Fruit fly (Drosophila melanogaster) whole organism, wandering third instar larva: Measurements from ENCODE around the gene Ugt35E1.

Experiments used
- Abd-B ChIP-seq: fragments of >200 bp; optimal IDR thresholded peaks from 2 replicates; lab custom pipeline; 2017; ENCODE audit warnings: missing biosample characterization, missing genetic modification characterization
- CG32264 ChIP-seq: fragments of 200-800 bp; sonication (Bioruptor generic); optimal IDR thresholded peaks from 2 replicates; lab custom pipeline; 2016; ENCODE audit warnings: missing biosample characterization, missing genetic modification characterization
- CG9705 ChIP-seq: fragments of 200-800 bp; sonication (Bioruptor generic); optimal IDR thresholded peaks from 2 replicates; lab custom pipeline; 2018; ENCODE audit warnings: missing biosample characterization, mild to moderate bottlenecking, missing genetic modification characterization
- CrebA ChIP-seq: fragments of 200-800 bp; sonication (Bioruptor generic); optimal IDR thresholded peaks from 2 replicates; lab custom pipeline; 2016; ENCODE audit warnings: missing biosample characterization, mild to moderate bottlenecking, missing genetic modification characterization, borderline replicate concordance
- Dfd ChIP-seq: fragments of >200 bp; optimal IDR thresholded peaks from 2 replicates; lab custom pipeline; 2017; ENCODE audit warnings: missing biosample characterization, missing genetic modification characterization
- Dif ChIP-seq: fragments of 200-275, 200-300 bp; sonication (Bioruptor generic); optimal IDR thresholded peaks from 2 replicates; lab custom pipeline; 2018; ENCODE audit warnings: missing biosample characterization, missing genetic modification characterization; ENCODE audit not compliant: partially characterized antibody
- GATAd ChIP-seq: sonication (Bioruptor generic); optimal IDR thresholded peaks from 2 replicates; lab custom pipeline; 2016; ENCODE audit warnings: missing biosample characterization, missing genetic modification characterization
- HLH106 ChIP-seq: fragments of 200-800 bp; optimal IDR thresholded peaks from 3 replicates; lab custom pipeline; 2019; ENCODE audit warnings: missing biosample characterization, mild to moderate bottlenecking, missing genetic modification characterization, moderate library complexity
- Hnf4 ChIP-seq: fragments of 200-800 bp; sonication (Bioruptor generic); optimal IDR thresholded peaks from 2 replicates; lab custom pipeline; 2016; ENCODE audit warnings: missing biosample characterization, mild to moderate bottlenecking, missing genetic modification characterization
- Hr78 ChIP-seq: fragments of >200 bp; optimal IDR thresholded peaks from 2 replicates; lab custom pipeline; 2017; ENCODE audit warnings: missing biosample characterization, missing genetic modification characterization
- Hr83 ChIP-seq: fragments of 200-300 bp; sonication (Bioruptor generic); optimal IDR thresholded peaks from 2 replicates; lab custom pipeline; 2016; ENCODE audit warnings: missing biosample characterization, mild to moderate bottlenecking, missing genetic modification characterization, moderate library complexity; ENCODE audit not compliant: poor library complexity, severe bottlenecking
- Jra ChIP-seq: sonication (Bioruptor generic); optimal IDR thresholded peaks from 2 replicates; lab custom pipeline; 2016; ENCODE audit warnings: missing biosample characterization, missing genetic modification characterization
- Mio ChIP-seq: sonication (Bioruptor generic); optimal IDR thresholded peaks from 2 replicates; lab custom pipeline; 2016; ENCODE audit warnings: missing biosample characterization, missing genetic modification characterization
- Myc ChIP-seq: fragments of >200 bp; optimal IDR thresholded peaks from 2 replicates; lab custom pipeline; 2017
- N ChIP-seq: fragments of >200 bp; optimal IDR thresholded peaks from 2 replicates; lab custom pipeline; 2018; ENCODE audit warnings: missing biosample characterization, missing external identifiers, missing genetic modification characterization
- OdsH ChIP-seq: fragments of 200-800 bp; sonication (Bioruptor generic); optimal IDR thresholded peaks from 2 replicates; lab custom pipeline; 2016; ENCODE audit warnings: missing biosample characterization, mild to moderate bottlenecking, missing genetic modification characterization
- Rel ChIP-seq, 2 experiments: fragments of 200-800 bp; sonication (Bioruptor generic) in 1 of 2; optimal IDR thresholded peaks; 2 replicates in 1 of 2; 3 replicates in 1 of 2; lab custom pipeline; 2016 to 2019; ENCODE audit warnings: mild to moderate bottlenecking in 2 of 2, missing biosample characterization in 2 of 2, missing genetic modification characterization in 2 of 2, moderate library complexity in 1 of 2
- Sp1 ChIP-seq: fragments of 200-800 bp; sonication (Bioruptor generic); optimal IDR thresholded peaks from 3 replicates; lab custom pipeline; 2019; ENCODE audit warnings: missing biosample characterization, mild to moderate bottlenecking, missing genetic modification characterization, moderate library complexity
- Vsx2 ChIP-seq: fragments of 200-300, 225-300 bp; sonication (Bioruptor generic); optimal IDR thresholded peaks from 2 replicates; lab custom pipeline; 2018; ENCODE audit warnings: missing biosample characterization, missing genetic modification characterization; ENCODE audit not compliant: partially characterized antibody
- br ChIP-seq: fragments of 200-800 bp; sonication (Bioruptor generic); optimal IDR thresholded peaks from 2 replicates; lab custom pipeline; 2016; ENCODE audit warnings: missing biosample characterization, missing genetic modification characterization
- brk ChIP-seq: fragments of 200-800 bp; sonication (Bioruptor generic); optimal IDR thresholded peaks from 2 replicates; lab custom pipeline; 2016; ENCODE audit warnings: missing biosample characterization, mild to moderate bottlenecking, missing genetic modification characterization
- dl ChIP-seq, 2 experiments: fragments of 175-275, 200-275 bp in 1 of 2; fragments of 200-275 bp in 1 of 2; sonication (Bioruptor generic); optimal IDR thresholded peaks; lab custom pipeline; 2018; ENCODE audit warnings: mild to moderate bottlenecking in 2 of 2, missing biosample characterization in 2 of 2, missing genetic modification characterization in 2 of 2, moderate library complexity in 2 of 2; ENCODE audit not compliant: partially characterized antibody in 2 of 2, insufficient read depth in 1 of 2
- dmrt93B ChIP-seq: fragments of 200-800 bp; sonication (Bioruptor generic); optimal IDR thresholded peaks from 2 replicates; lab custom pipeline; 2018; ENCODE audit warnings: missing biosample characterization, mild to moderate bottlenecking, missing genetic modification characterization
- dsf ChIP-seq: sonication (Bioruptor generic); optimal IDR thresholded peaks from 2 replicates; lab custom pipeline; 2016; ENCODE audit warnings: missing biosample characterization, missing genetic modification characterization, borderline replicate concordance
- ey ChIP-seq: fragments of 200-800 bp; sonication (Bioruptor generic); optimal IDR thresholded peaks from 2 replicates; lab custom pipeline; 2016; ENCODE audit warnings: missing biosample characterization, missing genetic modification characterization
- foxo ChIP-seq, 2 experiments: fragments of 200-800 bp; sonication (Bioruptor generic); optimal IDR thresholded peaks; 2 replicates in 1 of 2; 3 replicates in 1 of 2; lab custom pipeline; 2016 to 2017; ENCODE audit warnings: missing biosample characterization in 2 of 2, missing genetic modification characterization in 2 of 2
- fru ChIP-seq: fragments of 200-800 bp; sonication (Bioruptor generic); optimal IDR thresholded peaks from 3 replicates; lab custom pipeline; 2016; ENCODE audit warnings: missing biosample characterization, mild to moderate bottlenecking, missing genetic modification characterization
- h ChIP-seq: fragments of 200-800 bp; sonication (Bioruptor generic); optimal IDR thresholded peaks from 3 replicates; lab custom pipeline; 2016; ENCODE audit warnings: missing biosample characterization, mild to moderate bottlenecking, missing genetic modification characterization
- jim ChIP-seq: fragments of 175-275, 200-325 bp; sonication (Bioruptor generic); optimal IDR thresholded peaks from 2 replicates; lab custom pipeline; 2016; ENCODE audit warnings: missing biosample characterization, mild to moderate bottlenecking, missing genetic modification characterization
- lola ChIP-seq: fragments of >200 bp; optimal IDR thresholded peaks from 2 replicates; lab custom pipeline; 2017; ENCODE audit warnings: missing biosample characterization, missing genetic modification characterization
- pan ChIP-seq: fragments of >200 bp; optimal IDR thresholded peaks from 2 replicates; lab custom pipeline; 2017
- psq ChIP-seq: fragments of 200-800 bp; sonication (Bioruptor generic); optimal IDR thresholded peaks from 3 replicates; lab custom pipeline; 2017; ENCODE audit warnings: missing biosample characterization, mild to moderate bottlenecking, missing genetic modification characterization, moderate library complexity
- rgr ChIP-seq: fragments of 200-800 bp; sonication (Bioruptor generic); optimal IDR thresholded peaks from 3 replicates; lab custom pipeline; 2016; ENCODE audit warnings: missing biosample characterization, mild to moderate bottlenecking, missing genetic modification characterization
- sage ChIP-seq: fragments of 200-800 bp; sonication (Bioruptor generic); optimal IDR thresholded peaks from 2 replicates; lab custom pipeline; 2016; ENCODE audit warnings: missing biosample characterization, mild to moderate bottlenecking, missing genetic modification characterization
- sv ChIP-seq: fragments of 200-800 bp; sonication (Bioruptor generic); optimal IDR thresholded peaks from 3 replicates; lab custom pipeline; 2016; ENCODE audit warnings: missing biosample characterization, missing genetic modification characterization
- tai ChIP-seq: sonication (Bioruptor generic); optimal IDR thresholded peaks from 2 replicates; lab custom pipeline; 2016; ENCODE audit warnings: missing biosample characterization, missing genetic modification characterization
- usp ChIP-seq: fragments of >200 bp; optimal IDR thresholded peaks from 2 replicates; lab custom pipeline; 2017; ENCODE audit warnings: missing biosample characterization, missing genetic modification characterization
- woc ChIP-seq: sonication (Bioruptor generic); optimal IDR thresholded peaks from 2 replicates; lab custom pipeline; 2016; ENCODE audit warnings: missing biosample characterization, mild to moderate bottlenecking, missing genetic modification characterization

The Ugt35E1 gene

DNA sequence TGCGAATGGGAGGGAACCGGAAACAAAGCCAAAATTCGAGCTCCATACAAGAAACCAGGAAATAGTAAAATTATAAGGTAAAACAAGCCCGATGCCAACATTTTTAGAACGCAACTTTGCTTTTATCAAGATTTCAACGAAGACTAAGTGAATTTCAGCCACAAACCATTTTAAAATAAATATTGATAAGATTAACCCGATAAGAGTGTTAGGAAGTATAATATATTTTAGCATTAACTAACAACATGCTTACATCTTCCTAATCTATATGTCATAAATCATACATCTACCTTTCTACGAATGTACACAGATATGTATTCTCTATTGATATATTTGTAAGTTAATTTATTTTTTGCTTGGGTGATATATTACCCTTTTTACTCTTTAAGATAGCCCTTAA lies at the start of gene Ugt35E1:
Gene Ugt35E1, minus strand, starts transcription at position 101 of the 400 bp plus-strand sequence.
- TF ChIP-seq Hnf4 (GFP tag; lab: Kevin White, UChicago) (no peak), foxo (GFP tag; optimal IDR thresholded peaks at IDR 0.05; lab: Kevin White, UChicago) (no peak), CG9705 (no peak), tai (GFP tag; lab: Kevin White, UChicago) (no peak), dmrt93B (GFP tag; lab: Kevin White, UChicago) (no peak), Vsx2 (no peak)

- TF ChIP-seq Myc (lab: Kevin White, UChicago): peak; percentile 58
- no peak for TF ChIP-seq CrebA (GFP tag; lab: Kevin White, UChicago)
- no peak for TF ChIP-seq lola
- peak; percentile 81 for TF ChIP-seq Sp1 (GFP tag; lab: Kevin White, UChicago)
- no peak for TF ChIP-seq Dfd
- no peak for TF ChIP-seq dsf (GFP tag; lab: Kevin White, UChicago)
- TF ChIP-seq Hr78: no peak
- TF ChIP-seq br (GFP tag; lab: Kevin White, UChicago): peak; percentile 75
- peak; percentile 61 for TF ChIP-seq ey
- peak in 1 of 2 experiments; percentile 64 for TF ChIP-seq foxo (GFP tag; optimal IDR thresholded peaks at IDR 0.05; lab: Kevin White, UChicago)
- peak; percentile 39 for TF ChIP-seq dmrt93B (GFP tag; lab: Kevin White, UChicago)
- no peak for TF ChIP-seq dl (GFP tag; optimal IDR thresholded peaks at IDR 0.05; lab: Kevin White, UChicago; ENCODE audit: insufficient read depth in 1 of 2, partially characterized antibody in 2 of 2)
- no peak for TF ChIP-seq Mio (GFP tag; lab: Kevin White, UChicago)
- TF ChIP-seq Dif (GFP tag; lab: Kevin White, UChicago): no peak
- peak; percentile 33 for TF ChIP-seq OdsH
- peak; percentile 78 for TF ChIP-seq psq
- no peak for TF ChIP-seq sv (GFP tag; lab: Kevin White, UChicago)
- no peak for TF ChIP-seq Abd-B
- TF ChIP-seq N: no peak
- TF ChIP-seq tai (GFP tag; lab: Kevin White, UChicago): no peak
- TF ChIP-seq h (GFP tag; lab: Kevin White, UChicago): peak; percentile 73
- TF ChIP-seq CG9705: peak; percentile 59
- TF ChIP-seq GATAd (GFP tag; lab: Kevin White, UChicago): no peak
- no peak for TF ChIP-seq sage (GFP tag; lab: Kevin White, UChicago)
- peak; percentile 86 for TF ChIP-seq fru (GFP tag; lab: Kevin White, UChicago)
- no peak for TF ChIP-seq brk
- TF ChIP-seq CG32264 (GFP tag; lab: Kevin White, UChicago): peak; percentile 30
- peak; percentile 39 for TF ChIP-seq Hr83 (GFP tag; lab: Kevin White, UChicago)
- TF ChIP-seq HLH106 (tag; lab: Kevin White, UChicago): peak; percentile 84
- no peak for TF ChIP-seq Rel (GFP tag; optimal IDR thresholded peaks at IDR 0.05; lab: Kevin White, UChicago)
- peak; percentile 44 for TF ChIP-seq Rel (tag; optimal IDR thresholded peaks at IDR 0.05; lab: Kevin White, UChicago)
- peak; percentile 96 for TF ChIP-seq woc (GFP tag; lab: Kevin White, UChicago)
- TF ChIP-seq Jra (GFP tag; lab: Kevin White, UChicago): peak; percentile 22
- no peak for TF ChIP-seq jim (GFP tag; lab: Kevin White, UChicago)
- TF ChIP-seq Hnf4 (GFP tag; lab: Kevin White, UChicago): peak; percentile 44
- TF ChIP-seq pan (lab: Kevin White, UChicago): no peak
- peak; percentile 63 for TF ChIP-seq rgr (GFP tag; lab: Kevin White, UChicago)
- no peak for TF ChIP-seq Vsx2
- TF ChIP-seq usp (GFP tag; lab: Kevin White, UChicago): no peak
These were observed 48.6 kb upstream of the Ugt35E1 start, which contains the start of gene ZnT86D for dm6 chr3R:11214449-11214950. Gene ZnT86D (minus strand): TSS chr3R:11214539.
